Worm (Caenorhabditis elegans) whole organism, midembryonic: ENCODE results near the gene M57.1.

Experiments
- T22C8.4 ChIP-seq: fragments of 200-800 bp; sonication (Bioruptor generic); IDR thresholded peaks from 2 replicates; pipeline ENCODE4 v1.3.6; 2022; ENCODE audit warnings: missing genetic modification characterization, missing compliant biosample characterization
- cog-1 ChIP-seq: sonication (generic microtip); optimal IDR thresholded peaks from 2 replicates; lab custom pipeline; 2016; ENCODE audit warnings: missing genetic modification characterization, missing compliant biosample characterization
- flt-1 ChIP-seq: fragments of 200-800 bp; sonication (Bioruptor generic); IDR thresholded peaks from 2 replicates; pipeline ENCODE4 v1.3.6; 2022; ENCODE audit warnings: missing genetic modification characterization, missing compliant biosample characterization
- klf-2 ChIP-seq: fragments of 200-800 bp; sonication (Bioruptor generic); conservative IDR thresholded peaks from 2 replicates; pipeline ENCODE4 v1.3.6; 2022; ENCODE audit warnings: missing genetic modification reagents, missing genetic modification characterization, missing compliant biosample characterization
- med-1 ChIP-seq: sonication (generic microtip); optimal IDR thresholded peaks from 2 replicates; lab custom pipeline; 2017; ENCODE audit warnings: missing genetic modification characterization, mild to moderate bottlenecking, missing compliant biosample characterization, antibody characterized with exemption, missing genetic modification reagents; ENCODE audit not compliant: insufficient read depth
- ref-1 ChIP-seq: fragments of 200-800 bp; sonication (Bioruptor generic); conservative IDR thresholded peaks from 2 replicates; pipeline ENCODE4 v1.3.6; 2022; ENCODE audit warnings: missing genetic modification reagents, missing genetic modification characterization, missing compliant biosample characterization
- tab-1 ChIP-seq: fragments of 200-800 bp; sonication (Bioruptor generic); IDR thresholded peaks from 2 replicates; pipeline ENCODE4 v1.3.6; 2022; ENCODE audit warnings: missing genetic modification characterization, missing compliant biosample characterization
- ztf-23 ChIP-seq: fragments of 200-800 bp; sonication (Bioruptor generic); IDR thresholded peaks from 2 replicates; pipeline ENCODE4 v1.3.6; 2022; ENCODE audit warnings: missing genetic modification reagents, missing genetic modification characterization, missing compliant biosample characterization
- ztf-29 ChIP-seq: fragments of 200-800 bp; sonication (Bioruptor generic); IDR thresholded peaks from 2 replicates; pipeline ENCODE4 v1.3.6; 2022; ENCODE audit warnings: missing genetic modification reagents, missing genetic modification characterization, missing compliant biosample characterization

The M57.1 gene

DNA sequence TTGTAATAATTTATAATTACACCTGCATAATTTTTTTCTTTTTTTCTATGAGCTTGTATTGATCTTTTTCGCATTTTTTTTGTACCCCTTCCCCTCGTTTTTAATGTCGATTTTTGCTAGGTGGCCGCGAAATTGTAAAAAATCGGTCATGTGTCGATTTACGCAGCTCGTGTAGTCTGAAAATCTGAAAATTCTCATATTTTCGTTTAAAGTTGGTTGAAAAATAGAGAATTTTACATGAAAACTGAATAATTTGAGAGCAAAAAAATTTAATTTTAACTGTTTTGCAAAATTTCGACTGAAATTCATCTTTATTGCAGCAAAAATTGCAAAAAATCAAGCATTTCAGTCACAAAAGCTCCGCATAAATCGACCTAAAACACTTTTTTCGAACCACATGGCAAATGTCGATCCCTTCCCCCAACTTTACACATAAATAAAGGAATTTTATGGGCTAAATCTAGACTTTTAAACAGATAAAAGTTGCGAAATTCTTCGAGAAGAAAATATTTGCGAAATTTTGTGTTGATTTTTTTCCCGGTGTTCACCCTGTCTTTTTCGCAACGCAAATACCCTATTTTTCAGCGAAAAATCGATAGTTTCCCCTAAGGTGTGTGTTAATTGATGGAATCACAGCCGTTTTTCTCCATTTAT, 6.0 kb upstream of the M57.1 start:
- TF ChIP-seq T22C8.4 (GFP tag; lab: Robert Waterston, UW) (no peak), ref-1 (GFP tag; lab: Robert Waterston, UW) (no peak), flt-1 (GFP tag; lab: Robert Waterston, UW) (no peak), med-1 (no peak), tab-1 (GFP tag; lab: Robert Waterston, UW) (no peak), ztf-23 (GFP tag; lab: Robert Waterston, UW) (no peak), klf-2 (no peak), ztf-29 (GFP tag; lab: Robert Waterston, UW) (no peak), cog-1 (tag; lab: Kevin White, UChicago) (no peak)

DNA sequence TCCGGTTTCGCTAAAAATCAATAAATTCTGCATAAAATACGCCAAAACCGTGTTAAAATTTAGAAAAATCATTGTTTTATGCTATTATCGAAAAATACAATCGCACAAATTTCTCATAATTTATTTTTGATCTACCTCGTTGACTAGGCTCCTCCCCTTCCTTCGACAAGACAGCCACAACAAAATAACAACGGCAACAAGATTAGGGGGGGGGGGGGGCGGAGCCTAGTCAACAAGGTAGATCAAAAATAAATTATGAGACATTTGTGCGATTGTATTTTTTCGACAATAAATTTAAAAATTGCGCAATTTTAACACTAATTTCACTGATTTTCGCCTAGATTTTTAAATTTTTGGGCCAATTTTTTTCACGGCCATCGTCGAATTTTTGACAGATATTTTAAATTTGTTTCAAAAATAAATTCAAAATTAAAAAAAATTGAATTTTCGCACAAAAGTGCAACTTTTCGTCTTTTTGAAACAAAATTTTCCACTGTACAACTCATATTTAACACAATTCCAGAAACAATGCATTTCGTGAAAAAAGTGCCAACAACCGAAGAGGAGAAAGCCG, 5.3 kb upstream of the M57.1 start, which contains the start of gene M57.2:
M57.2 (plus strand) TSS at position 524 of the 574 bp plus-strand sequence.
- TF ChIP-seq klf-2 (no peak), ref-1 (GFP tag; lab: Robert Waterston, UW) (no peak), ztf-23 (GFP tag; lab: Robert Waterston, UW) (no peak), T22C8.4 (GFP tag; lab: Robert Waterston, UW) (no peak), ztf-29 (GFP tag; lab: Robert Waterston, UW) (no peak)

DNA sequence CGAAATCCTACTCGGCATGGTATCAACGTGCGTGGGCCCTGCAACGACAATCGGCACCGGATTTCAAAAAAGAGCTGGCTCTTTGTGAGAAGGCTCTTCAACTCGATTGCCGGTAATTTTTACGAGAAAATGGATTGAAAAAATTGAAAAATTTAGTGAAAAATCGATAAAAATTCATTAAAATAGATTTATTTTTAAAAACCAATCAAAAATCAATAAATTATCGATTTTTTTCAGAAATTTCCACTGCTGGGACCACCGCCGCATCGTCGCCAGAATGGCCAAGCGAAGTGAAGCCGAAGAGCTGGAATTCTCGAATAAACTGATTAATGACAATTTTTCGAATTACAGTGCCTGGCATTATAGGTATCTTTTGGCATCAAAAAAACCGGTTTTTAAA, 4.4 kb upstream of the M57.1 start:
- TF ChIP-seq med-1 = no peak
- peak; percentile 44; the same call in 1 of the 2 replicates for TF ChIP-seq T22C8.4 (GFP tag; lab: Robert Waterston, UW)

DNA sequence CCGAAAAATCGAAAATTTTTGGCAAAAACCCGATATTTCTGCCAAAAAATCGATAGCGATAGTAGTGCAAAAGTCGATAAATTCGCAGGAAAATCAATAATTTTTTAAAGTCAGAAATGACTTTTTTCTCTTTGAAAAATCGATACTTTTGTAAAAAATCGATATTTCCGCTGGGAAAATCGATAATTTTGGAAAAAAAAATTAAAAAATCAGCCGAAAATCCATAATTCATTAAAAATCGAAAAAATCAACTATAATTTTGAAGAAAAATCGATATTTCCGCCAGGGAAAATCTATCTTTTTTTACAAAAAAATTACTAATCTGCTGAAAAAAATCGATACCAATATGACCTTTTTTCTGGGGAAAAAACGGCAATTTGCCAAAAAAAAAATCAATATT, 732 bp upstream of the M57.1 start:
- TF ChIP-seq tab-1 (GFP tag; lab: Robert Waterston, UW) (no peak), T22C8.4 (GFP tag; lab: Robert Waterston, UW) (peak; percentile 66; the same call in 1 of the 2 replicates), med-1 (no peak), flt-1 (GFP tag; lab: Robert Waterston, UW) (no peak), ref-1 (GFP tag; lab: Robert Waterston, UW) (no peak), ztf-29 (GFP tag; lab: Robert Waterston, UW) (no peak), cog-1 (tag; lab: Kevin White, UChicago) (no peak), ztf-23 (GFP tag; lab: Robert Waterston, UW) (no peak)

DNA sequence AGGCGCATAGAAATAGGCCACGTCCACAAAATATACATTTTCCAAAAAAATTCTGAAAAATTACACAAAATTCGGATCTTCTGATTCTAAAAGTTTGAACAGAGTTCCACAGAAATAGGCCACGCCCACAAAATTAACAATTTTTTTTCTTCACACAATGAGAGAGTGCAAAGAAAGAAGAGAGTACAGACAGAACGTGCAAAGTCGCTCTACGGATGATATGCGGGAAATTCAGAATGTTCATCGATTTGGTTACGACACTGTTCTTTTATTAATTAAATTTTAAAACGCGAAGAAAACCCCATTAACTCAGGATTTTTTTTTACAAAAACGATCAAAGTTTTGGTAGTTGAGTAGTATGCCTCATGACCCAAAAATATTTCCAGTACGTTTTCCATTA, 722 bp downstream of the M57.1 start:
- TF ChIP-seq ref-1 (GFP tag; lab: Robert Waterston, UW) (no peak), klf-2 (no peak), tab-1 (GFP tag; lab: Robert Waterston, UW) (no peak), flt-1 (GFP tag; lab: Robert Waterston, UW) (no peak), med-1 (no peak), T22C8.4 (GFP tag; lab: Robert Waterston, UW) (no peak), ztf-29 (GFP tag; lab: Robert Waterston, UW) (no peak), cog-1 (tag; lab: Kevin White, UChicago) (no peak), ztf-23 (GFP tag; lab: Robert Waterston, UW) (no peak)

DNA sequence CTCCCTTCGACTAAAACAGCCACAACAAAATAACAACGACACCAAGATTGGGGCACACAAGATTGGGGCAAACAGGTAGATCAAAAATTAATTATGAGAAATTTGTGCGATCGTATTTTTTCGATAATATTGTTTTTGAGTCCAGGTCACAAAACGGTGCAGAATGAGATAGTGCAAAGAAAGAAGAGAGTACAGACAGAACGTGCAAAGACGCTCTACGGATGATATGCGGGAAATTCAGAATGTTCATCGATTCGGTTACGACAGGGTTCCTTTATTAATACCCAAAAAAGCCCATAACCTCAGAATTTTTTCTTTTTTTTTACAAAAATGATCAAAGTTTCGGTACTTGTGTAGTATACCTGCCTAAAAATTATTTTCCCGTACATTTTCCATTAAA, 7.0 kb downstream of the M57.1 start:
- no peak for TF ChIP-seq ztf-23 (GFP tag; lab: Robert Waterston, UW)
- no peak for TF ChIP-seq tab-1 (GFP tag; lab: Robert Waterston, UW)
- TF ChIP-seq ref-1 (GFP tag; lab: Robert Waterston, UW) = no peak
- TF ChIP-seq med-1 = no peak
- TF ChIP-seq T22C8.4 (GFP tag; lab: Robert Waterston, UW) = no peak
- TF ChIP-seq flt-1 (GFP tag; lab: Robert Waterston, UW) = no peak
- no peak for TF ChIP-seq klf-2
- no peak for TF ChIP-seq ztf-29 (GFP tag; lab: Robert Waterston, UW)
- TF ChIP-seq cog-1 (tag; lab: Kevin White, UChicago) = no peak

DNA sequence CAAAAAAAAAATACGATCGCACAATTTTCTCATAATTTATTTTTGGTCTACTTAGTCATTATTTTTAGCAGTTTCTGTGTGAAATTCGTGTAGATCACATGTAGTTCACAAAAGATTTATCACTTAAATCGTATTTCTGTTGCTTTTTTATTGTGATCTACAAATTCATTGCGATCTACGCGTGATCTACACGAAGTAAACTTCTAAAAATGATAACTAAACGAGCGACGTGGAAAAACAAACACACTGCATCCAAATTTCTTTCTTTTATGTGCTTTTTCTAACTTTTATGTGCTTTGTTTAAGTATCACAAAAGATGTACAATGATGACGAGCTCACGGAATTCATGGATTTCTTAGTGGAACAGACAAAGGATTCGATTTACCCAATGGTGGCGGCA, 7.6 kb downstream of the M57.1 start, which contains the start of gene B0212.3:
B0212.3 (plus strand) TSS at position 301 of the 400 bp plus-strand sequence.
- no peak for TF ChIP-seq tab-1 (GFP tag; lab: Robert Waterston, UW)
- no peak for TF ChIP-seq cog-1 (tag; lab: Kevin White, UChicago)
- TF ChIP-seq ztf-29 (GFP tag; lab: Robert Waterston, UW) = no peak
- TF ChIP-seq T22C8.4 (GFP tag; lab: Robert Waterston, UW) = no peak
- no peak for TF ChIP-seq klf-2
- no peak for TF ChIP-seq med-1
- no peak for TF ChIP-seq ref-1 (GFP tag; lab: Robert Waterston, UW)
- no peak for TF ChIP-seq flt-1 (GFP tag; lab: Robert Waterston, UW)
- no peak for TF ChIP-seq ztf-23 (GFP tag; lab: Robert Waterston, UW)

DNA sequence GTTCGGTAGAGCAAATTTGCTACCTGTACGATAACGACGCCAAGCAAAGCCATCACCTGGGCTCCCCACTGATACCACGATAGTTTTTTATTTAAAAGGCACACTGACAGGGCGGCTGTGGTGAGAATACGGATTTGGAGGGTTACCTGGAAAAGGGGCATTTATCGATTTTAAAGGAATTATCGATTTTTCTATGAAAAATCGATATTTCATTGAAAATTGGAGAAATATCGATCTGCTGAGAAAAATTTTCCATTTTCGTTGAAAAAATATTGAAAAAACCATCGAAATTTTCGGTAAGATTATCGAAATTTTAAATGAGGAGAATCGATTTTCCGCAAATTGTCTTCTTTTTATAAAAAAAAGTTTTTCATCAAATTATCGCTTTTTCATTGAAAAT, 12.8 kb downstream of the M57.1 start:
- 0 out of 2 replicates have a peak, but pooled peaks have one; percentile 58 for TF ChIP-seq T22C8.4 (GFP tag; lab: Robert Waterston, UW)
- no peak for TF ChIP-seq ztf-29 (GFP tag; lab: Robert Waterston, UW)
- TF ChIP-seq ref-1 (GFP tag; lab: Robert Waterston, UW) = no peak
- no peak for TF ChIP-seq klf-2
- no peak for TF ChIP-seq flt-1 (GFP tag; lab: Robert Waterston, UW)
- no peak for TF ChIP-seq ztf-23 (GFP tag; lab: Robert Waterston, UW)
- TF ChIP-seq cog-1 (tag; lab: Kevin White, UChicago) = no peak

ce11 chrIV:3547500-3547899, 15.2 kb downstream of the M57.1 start, which contains the start of gene nstp-6:
Gene nstp-6, minus strand, starts transcription at chrIV:3547600.
- TF ChIP-seq klf-2 (no peak), flt-1 (GFP tag; lab: Robert Waterston, UW) (no peak), med-1 (no peak)

DNA sequence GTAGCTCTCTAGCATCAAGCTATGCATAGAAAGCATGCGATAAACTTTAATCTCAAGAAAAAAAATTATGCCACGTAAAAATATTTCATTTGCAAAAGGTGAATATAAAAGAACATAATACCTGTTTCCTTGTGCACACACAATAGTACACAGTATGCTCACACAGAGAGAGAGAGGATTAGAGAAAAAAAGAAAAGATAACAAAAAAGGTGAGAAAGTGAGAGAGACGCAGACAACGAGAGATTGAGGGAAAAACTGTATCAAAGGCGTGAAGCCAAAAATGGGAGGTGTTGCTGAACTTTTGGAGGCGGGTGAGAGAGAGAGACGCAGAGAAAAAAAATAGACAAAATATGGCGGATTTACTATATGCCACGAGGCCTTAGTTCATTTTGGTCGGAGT, 16.0 kb downstream of the M57.1 start:
- TF ChIP-seq ref-1 (GFP tag; lab: Robert Waterston, UW) (no peak), cog-1 (tag; lab: Kevin White, UChicago) (no peak), T22C8.4 (GFP tag; lab: Robert Waterston, UW) (no peak), ztf-23 (GFP tag; lab: Robert Waterston, UW) (no peak), med-1 (no peak), tab-1 (GFP tag; lab: Robert Waterston, UW) (no peak)
